Fruit fly (Drosophila melanogaster) whole organism: Measurements from ENCODE around the gene CheB38c.

Source experiments
- CG8478 ChIP-seq: fragments of >200 bp; optimal IDR thresholded peaks from 2 replicates; lab custom pipeline; 2018; ENCODE audit warnings: inconsistent platforms
- Dll ChIP-seq: fragments of >200 bp; optimal IDR thresholded peaks from 2 replicates; lab custom pipeline; 2017
- EcR ChIP-seq, 2 experiments: fragments of >200 bp; optimal IDR thresholded peaks; 2 replicates each; lab custom pipeline; 2017; ENCODE audit warnings: missing biosample characterization in 2 of 2, missing genetic modification characterization in 2 of 2, missing genetic modification reagents in 2 of 2
- pan ChIP-seq: fragments of >200 bp; optimal IDR thresholded peaks from 2 replicates; lab custom pipeline; 2017
- psq ChIP-seq: fragments of >200 bp; optimal IDR thresholded peaks from 2 replicates; lab custom pipeline; 2017
- usp ChIP-seq: fragments of >200 bp; optimal IDR thresholded peaks from 2 replicates; lab custom pipeline; 2017; ENCODE audit warnings: missing biosample characterization, missing genetic modification characterization, mixed read lengths

DNA sequence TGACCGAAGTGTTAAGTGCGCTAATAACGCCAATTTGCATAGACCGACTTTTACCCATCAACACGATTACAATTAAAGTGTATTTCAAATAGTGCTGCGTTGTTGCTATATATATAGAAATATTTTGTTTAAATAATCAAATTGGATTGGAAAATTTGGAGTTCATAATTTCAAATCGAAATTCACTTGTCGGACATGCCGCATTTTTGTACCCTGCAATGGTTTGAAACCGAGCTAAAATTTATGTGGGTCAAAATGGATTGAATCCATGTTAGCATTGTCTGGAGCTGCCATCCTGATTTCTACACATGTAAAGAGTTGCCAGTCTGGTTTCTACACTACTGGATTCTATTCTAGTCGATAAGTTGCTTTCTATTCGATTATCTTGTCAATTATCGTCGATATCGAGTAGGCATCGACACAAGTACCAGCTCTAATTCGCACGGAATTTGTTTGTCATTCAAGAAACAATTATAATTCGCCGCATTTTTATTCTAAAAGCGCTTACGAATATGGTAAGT, 33.3 kb downstream of the CheB38c start, which contains the start of gene Pomp:
- TF ChIP-seq EcR (GFP tag; optimal IDR thresholded peaks at IDR 0.05; lab: Kevin White, UChicago) (no peak), Dll (lab: Kevin White, UChicago) (no peak), CG8478 (no peak), pan (peak; percentile 78), psq (lab: Kevin White, UChicago) (peak; percentile 24), usp (GFP tag; lab: Kevin White, UChicago) (no peak)
